Fruit fly (Drosophila melanogaster) whole organism, embryonic: ENCODE results near the gene CG6610.

Experiments
- Adf1 ChIP-seq: fragments of 200-800 bp; sonication (Bioruptor generic); IDR thresholded peaks from 2 replicates; pipeline ENCODE4 v1.3.6; 2022; ENCODE audit warnings: missing biosample characterization, missing genetic modification characterization
- Bteb2 ChIP-seq: fragments of 200-800 bp; sonication (Bioruptor generic); optimal IDR thresholded peaks from 2 replicates; lab custom pipeline; 2016; ENCODE audit warnings: missing biosample characterization, missing genetic modification characterization
- CG10959 ChIP-seq: fragments of 200-800 bp; sonication (Bioruptor generic); IDR thresholded peaks from 2 replicates; pipeline ENCODE4 v1.3.6; 2022; ENCODE audit warnings: missing biosample characterization, missing genetic modification characterization
- CG12769 ChIP-seq: fragments of 200-800 bp; sonication (Bioruptor generic); optimal IDR thresholded peaks from 2 replicates; lab custom pipeline; 2019; ENCODE audit warnings: missing biosample characterization, mild to moderate bottlenecking, missing genetic modification characterization, moderate library complexity
- CG1529 ChIP-seq: fragments of 200-800 bp; sonication (Bioruptor generic); optimal IDR thresholded peaks from 3 replicates; lab custom pipeline; 2018; ENCODE audit warnings: missing biosample characterization, missing genetic modification characterization
- CG17361 ChIP-seq: fragments of 200-800 bp; sonication (Bioruptor generic); IDR thresholded peaks from 3 replicates; pipeline ENCODE4 v1.3.6; 2022; ENCODE audit warnings: missing biosample characterization, missing genetic modification characterization
- CG17802 ChIP-seq: fragments of 200-800 bp; sonication (Bioruptor generic); optimal IDR thresholded peaks from 2 replicates; lab custom pipeline; 2018; ENCODE audit warnings: missing biosample characterization, mild to moderate bottlenecking, missing genetic modification characterization, moderate library complexity
- CG2120 ChIP-seq: fragments of 200-800 bp; sonication (Bioruptor generic); optimal IDR thresholded peaks from 3 replicates; lab custom pipeline; 2016; ENCODE audit warnings: missing biosample characterization, missing genetic modification characterization
- CG2199 ChIP-seq: fragments of 200-800 bp; sonication (Bioruptor generic); IDR thresholded peaks from 3 replicates; pipeline ENCODE4 v1.3.6; 2022; ENCODE audit warnings: missing biosample characterization, missing genetic modification characterization
- CG30403 ChIP-seq: fragments of 200-800 bp; sonication (Bioruptor generic); optimal IDR thresholded peaks from 3 replicates; lab custom pipeline; 2016; ENCODE audit warnings: missing biosample characterization, missing genetic modification characterization
- CG34422 ChIP-seq: fragments of 200-800 bp; sonication (Bioruptor generic); IDR thresholded peaks from 3 replicates; pipeline ENCODE4 v1.3.6; 2022; ENCODE audit warnings: missing biosample characterization, missing genetic modification characterization
- CG5245 ChIP-seq: fragments of 200-800 bp; sonication (Bioruptor generic); optimal IDR thresholded peaks from 3 replicates; lab custom pipeline; 2016; ENCODE audit warnings: missing biosample characterization, missing genetic modification characterization
- CG7271 ChIP-seq: fragments of 200-800 bp; sonication (Bioruptor generic); optimal IDR thresholded peaks from 2 replicates; lab custom pipeline; 2018; ENCODE audit warnings: missing biosample characterization, mild to moderate bottlenecking, missing genetic modification characterization, moderate library complexity
- CG7928 ChIP-seq: fragments of 200-800 bp; sonication (Bioruptor generic); optimal IDR thresholded peaks from 2 replicates; lab custom pipeline; 2017; ENCODE audit warnings: missing biosample characterization, mild to moderate bottlenecking, missing genetic modification characterization
- CG8089 ChIP-seq: fragments of 200-800 bp; sonication (Bioruptor generic); optimal IDR thresholded peaks from 3 replicates; lab custom pipeline; 2016; ENCODE audit warnings: missing biosample characterization, missing genetic modification characterization
- Chrac-16 ChIP-seq: fragments of 200-800 bp; sonication (Bioruptor generic); optimal IDR thresholded peaks from 3 replicates; lab custom pipeline; 2016; ENCODE audit warnings: missing biosample characterization, missing genetic modification characterization
- CkIIα-i1 ChIP-seq: fragments of 200-800 bp; sonication (Bioruptor generic); IDR thresholded peaks from 2 replicates; pipeline ENCODE4 v1.3.6; 2022; ENCODE audit warnings: missing biosample characterization, missing genetic modification characterization
- GATAe ChIP-seq: fragments of 200-800 bp; sonication (Bioruptor generic); conservative IDR thresholded peaks from 2 replicates; pipeline ENCODE4 v1.3.6; 2022; ENCODE audit warnings: missing biosample characterization, missing genetic modification characterization
- Gug ChIP-seq: fragments of 200-800 bp; sonication (Bioruptor generic); IDR thresholded peaks from 4 replicates; pipeline ENCODE4 v1.3.6; 2022; ENCODE audit warnings: missing biosample characterization, missing genetic modification characterization
- Hand ChIP-seq: fragments of 200-800 bp; sonication (Bioruptor generic); optimal IDR thresholded peaks from 2 replicates; lab custom pipeline; 2017; ENCODE audit warnings: mild to moderate bottlenecking, missing biosample characterization, missing genetic modification reagents, missing genetic modification characterization
- HmgZ ChIP-seq: fragments of 200-800 bp; sonication (Bioruptor generic); optimal IDR thresholded peaks from 2 replicates; lab custom pipeline; 2018; ENCODE audit warnings: missing biosample characterization, mild to moderate bottlenecking, missing genetic modification characterization
- MESR4 ChIP-seq: fragments of 200-800 bp; sonication (Bioruptor generic); optimal IDR thresholded peaks from 2 replicates; lab custom pipeline; 2018; ENCODE audit warnings: missing biosample characterization, mild to moderate bottlenecking, missing genetic modification characterization, moderate library complexity
- Max ChIP-seq: fragments of 200-800 bp; sonication (Bioruptor generic); optimal IDR thresholded peaks from 2 replicates; lab custom pipeline; 2016; ENCODE audit warnings: missing biosample characterization, mild to moderate bottlenecking, missing genetic modification characterization
- Mrtf ChIP-seq: fragments of 200-800 bp; sonication (Bioruptor generic); IDR thresholded peaks from 3 replicates; pipeline ENCODE4 v1.3.6; 2022; ENCODE audit warnings: missing biosample characterization, missing genetic modification characterization
- Poxn ChIP-seq: fragments of 200-800 bp; sonication (Bioruptor generic); IDR thresholded peaks from 2 replicates; pipeline ENCODE4 v1.3.6; 2022; ENCODE audit warnings: missing biosample characterization, missing genetic modification characterization
- Side ChIP-seq: fragments of 200-800 bp; sonication (Bioruptor generic); optimal IDR thresholded peaks from 2 replicates; lab custom pipeline; 2016; ENCODE audit warnings: missing biosample characterization, missing genetic modification characterization
- Sox100B ChIP-seq: fragments of 200-800 bp; sonication (Bioruptor generic); optimal IDR thresholded peaks from 3 replicates; lab custom pipeline; 2018; ENCODE audit warnings: missing biosample characterization, mild to moderate bottlenecking, missing genetic modification characterization
- Taf1 ChIP-seq: fragments of 200-800 bp; sonication (Bioruptor generic); IDR thresholded peaks from 2 replicates; pipeline ENCODE4 v1.3.6; 2022; ENCODE audit warnings: missing biosample characterization, missing genetic modification characterization
- Trl ChIP-seq, 3 experiments: fragments of >200 bp in 2 of 3; fragments of 200-800 bp in 1 of 3; sonication (Bioruptor generic) in 1 of 3; optimal IDR thresholded peaks; 2 replicates in 1 of 3; 3 replicates in 2 of 3; lab custom pipeline; 2016 to 2017; ENCODE audit warnings: missing biosample characterization in 1 of 3, missing genetic modification characterization in 1 of 3
- Xbp1 ChIP-seq: fragments of 200-800 bp; sonication (Bioruptor generic); optimal IDR thresholded peaks from 3 replicates; lab custom pipeline; 2016; ENCODE audit warnings: missing biosample characterization, mild to moderate bottlenecking, missing genetic modification characterization
- abd-A ChIP-seq: fragments of 200-800 bp; sonication (Bioruptor generic); optimal IDR thresholded peaks from 3 replicates; lab custom pipeline; 2019; ENCODE audit warnings: missing biosample characterization, mild to moderate bottlenecking, missing genetic modification characterization, moderate library complexity
- ase ChIP-seq: fragments of 200-800 bp; sonication (Bioruptor generic); IDR thresholded peaks from 3 replicates; pipeline ENCODE4 v1.3.6; 2022; ENCODE audit warnings: missing biosample characterization, missing genetic modification characterization
- chinmo ChIP-seq: fragments of 200-800 bp; sonication (Bioruptor generic); IDR thresholded peaks from 4 replicates; pipeline ENCODE4 v1.3.6; 2022; ENCODE audit warnings: missing biosample characterization, missing genetic modification characterization; ENCODE audit not compliant: partially characterized antibody
- ci ChIP-seq: fragments of 200-800 bp; sonication (Bioruptor generic); IDR thresholded peaks from 3 replicates; pipeline ENCODE4 v1.3.6; 2022; ENCODE audit warnings: missing biosample characterization, missing genetic modification characterization
- crc ChIP-seq: fragments of 200-800 bp; sonication (Bioruptor generic); optimal IDR thresholded peaks from 2 replicates; lab custom pipeline; 2016; ENCODE audit warnings: missing biosample characterization, missing genetic modification characterization
- da ChIP-seq: fragments of 200-800 bp; sonication (Bioruptor generic); optimal IDR thresholded peaks from 2 replicates; lab custom pipeline; 2016; ENCODE audit warnings: missing biosample characterization, missing genetic modification characterization
- grau ChIP-seq: fragments of 200-800 bp; optimal IDR thresholded peaks from 3 replicates; lab custom pipeline; 2019; ENCODE audit warnings: missing biosample characterization, mild to moderate bottlenecking, missing genetic modification characterization, moderate library complexity
- gsb-n ChIP-seq: fragments of 200-800 bp; sonication (Bioruptor generic); optimal IDR thresholded peaks from 3 replicates; lab custom pipeline; 2018; ENCODE audit warnings: missing biosample characterization, mild to moderate bottlenecking, missing genetic modification characterization
- lola ChIP-seq, 3 experiments: fragments of >200 bp in 2 of 3; fragments of 200-800 bp in 1 of 3; sonication (Bioruptor generic) in 1 of 3; optimal IDR thresholded peaks; 2 replicates each; lab custom pipeline; 2017 to 2019; ENCODE audit warnings: missing biosample characterization in 3 of 3, missing genetic modification characterization in 3 of 3, mild to moderate bottlenecking in 1 of 3, moderate library complexity in 1 of 3
- maf-S ChIP-seq: fragments of 200-800 bp; sonication (Bioruptor generic); optimal IDR thresholded peaks from 2 replicates; lab custom pipeline; 2016; ENCODE audit warnings: missing biosample characterization, missing genetic modification characterization
- nmo ChIP-seq: fragments of 200-800 bp; sonication (Bioruptor generic); optimal IDR thresholded peaks from 2 replicates; lab custom pipeline; 2018; ENCODE audit warnings: missing biosample characterization, mild to moderate bottlenecking, missing genetic modification characterization, moderate library complexity
- otp ChIP-seq: fragments of 200-800 bp; sonication (Bioruptor generic); IDR thresholded peaks from 3 replicates; pipeline ENCODE4, ENCODE4 v1.3.6; 2022; ENCODE audit warnings: missing biosample characterization, missing genetic modification characterization
- pho ChIP-seq: fragments of 200-800 bp; sonication (Bioruptor generic); optimal IDR thresholded peaks from 2 replicates; lab custom pipeline; 2016; ENCODE audit warnings: missing biosample characterization, missing genetic modification characterization
- scrt ChIP-seq: fragments of 200-800 bp; sonication (Bioruptor generic); optimal IDR thresholded peaks from 2 replicates; lab custom pipeline; 2018; ENCODE audit warnings: missing biosample characterization, mild to moderate bottlenecking, missing genetic modification characterization, moderate library complexity
- sens ChIP-seq: fragments of 200-800 bp; sonication (Bioruptor generic); peaks from one replicate; lab custom pipeline; 2016; ENCODE audit warnings: missing biosample characterization, missing genetic modification characterization
- sim ChIP-seq: fragments of 200-800 bp; sonication (Bioruptor generic); IDR thresholded peaks from 2 replicates; pipeline ENCODE4 v1.3.6; 2022; ENCODE audit warnings: missing biosample characterization, missing genetic modification characterization
- sima ChIP-seq: fragments of 200-800 bp; sonication (Bioruptor generic); optimal IDR thresholded peaks from 2 replicates; lab custom pipeline; 2016; ENCODE audit warnings: missing biosample characterization, missing genetic modification characterization
- slp2 ChIP-seq: fragments of 200-800 bp; sonication (Bioruptor generic); optimal IDR thresholded peaks from 2 replicates; lab custom pipeline; 2016; ENCODE audit warnings: missing biosample characterization, missing genetic modification characterization
- so ChIP-seq: fragments of 200-800 bp; sonication (Bioruptor generic); IDR thresholded peaks from 3 replicates; pipeline ENCODE4 v1.3.6; 2022; ENCODE audit warnings: missing biosample characterization, missing genetic modification characterization

Gene CG6610

dm6 chr3L:6071454-6072189 lies 3.7 kb upstream of the CG6610 start, which contains the start of gene CG6602 (continued):
- TF ChIP-seq Sox100B (GFP tag; lab: Kevin White, UChicago), result peak; percentile 75
- peak; percentile 76 for TF ChIP-seq otp
- peak; percentile 72; the same call in 2 of the 3 replicates for TF ChIP-seq Mrtf (GFP tag; lab: Robert Waterston, UW)
- peak; percentile 5 for TF ChIP-seq Bteb2
- no peak for TF ChIP-seq Trl (optimal IDR thresholded peaks at IDR 0.05; lab: Kevin White, UChicago)
- TF ChIP-seq Trl (GFP tag; optimal IDR thresholded peaks at IDR 0.05; lab: Kevin White, UChicago), result peak; percentile 62
- TF ChIP-seq HmgZ (tag; lab: Kevin White, UChicago), result peak; percentile 37
- no peak for TF ChIP-seq sim (GFP tag; lab: Robert Waterston, UW)
- peak; percentile 94 for TF ChIP-seq ci (GFP tag; lab: Robert Waterston, UW)
- peak; percentile 90 for TF ChIP-seq CG7271 (tag; lab: Kevin White, UChicago)
- no peak; the same call in 1 of the 3 replicates for TF ChIP-seq CG17361 (GFP tag; lab: Robert Waterston, UW)
- no peak for TF ChIP-seq Chrac-16 (GFP tag; lab: Kevin White, UChicago)
- TF ChIP-seq CG7928 (GFP tag; lab: Kevin White, UChicago), result peak; percentile 54
- no peak for TF ChIP-seq CG12769 (tag; lab: Kevin White, UChicago)
- peak; percentile 83 for TF ChIP-seq ase (GFP tag; lab: Robert Waterston, UW)
- peak; percentile 43 for TF ChIP-seq CG5245 (GFP tag; lab: Kevin White, UChicago)
- peak; percentile 48 for TF ChIP-seq grau (tag; lab: Kevin White, UChicago)
- TF ChIP-seq Adf1 (GFP tag; lab: Robert Waterston, UW), result no peak
- TF ChIP-seq sens, result peak; percentile 90
- TF ChIP-seq Gug (GFP tag; lab: Robert Waterston, UW), result peak; percentile 46; the same call in 2 of the 4 replicates
- peak; percentile 61 for TF ChIP-seq nmo (GFP tag; lab: Kevin White, UChicago)
- TF ChIP-seq crc (GFP tag; lab: Kevin White, UChicago), result peak; percentile 25
- TF ChIP-seq CG8089, result peak; percentile 55
- TF ChIP-seq sima, result no peak
- TF ChIP-seq slp2 (GFP tag; lab: Kevin White, UChicago), result peak; percentile 53
- TF ChIP-seq Hand (GFP tag; lab: Kevin White, UChicago), result no peak
- peak; percentile 28 for TF ChIP-seq CG1529 (GFP tag; lab: Kevin White, UChicago)
- no peak for TF ChIP-seq MESR4 (GFP tag; lab: Kevin White, UChicago)
- TF ChIP-seq CkIIα-i1 (GFP tag; lab: Robert Waterston, UW), result peak; percentile 4; the same call in 1 of the 2 replicates
- TF ChIP-seq maf-S, result peak; percentile 21
- no peak for TF ChIP-seq abd-A
- no peak for TF ChIP-seq chinmo (GFP tag; lab: Robert Waterston, UW)
- peak; percentile 67 for TF ChIP-seq scrt (GFP tag; lab: Kevin White, UChicago)
- no peak for TF ChIP-seq Poxn (GFP tag; lab: Robert Waterston, UW)
- peak; percentile 38 for TF ChIP-seq gsb-n (tag; lab: Kevin White, UChicago)
- TF ChIP-seq Taf1 (GFP tag; lab: Robert Waterston, UW), result no peak; the same call in 1 of the 2 replicates
- TF ChIP-seq Xbp1 (GFP tag; lab: Kevin White, UChicago), result peak; percentile 72
- TF ChIP-seq da (GFP tag; lab: Kevin White, UChicago), result no peak
- TF ChIP-seq CG34422, result peak; percentile 81
- TF ChIP-seq pho, result no peak
- TF ChIP-seq GATAe (GFP tag; lab: Robert Waterston, UW), result no peak
- TF ChIP-seq CG10959 (GFP tag; lab: Robert Waterston, UW), result peak; percentile 16; the same call in 1 of the 2 replicates
- TF ChIP-seq Side (GFP tag; lab: Kevin White, UChicago), result peak; percentile 45
- peak; percentile 50 for TF ChIP-seq Max (GFP tag; lab: Kevin White, UChicago)
- TF ChIP-seq CG2120 (GFP tag; lab: Kevin White, UChicago), result peak; percentile 6
- peak; percentile 57; the same call in 2 of the 3 replicates for TF ChIP-seq CG2199 (GFP tag; lab: Robert Waterston, UW)
- peak; percentile 73 for TF ChIP-seq CG17802 (tag; lab: Kevin White, UChicago)
- TF ChIP-seq so (GFP tag; lab: Robert Waterston, UW), result 0 out of 3 replicates have a peak, but pooled peaks have one; percentile 9
- no peak for TF ChIP-seq lola (GFP tag; optimal IDR thresholded peaks at IDR 0.05; lab: Kevin White, UChicago)
- TF ChIP-seq CG30403, result peak; percentile 26
